Fruit fly (Drosophila melanogaster) whole organism: ENCODE data around the gene CG8870.

Source experiments
- CG8478 ChIP-seq: fragments of >200 bp; optimal IDR thresholded peaks from 2 replicates; lab custom pipeline; 2018; ENCODE audit warnings: inconsistent platforms
- Dll ChIP-seq: fragments of >200 bp; optimal IDR thresholded peaks from 2 replicates; lab custom pipeline; 2017
- EcR ChIP-seq, 2 experiments: fragments of >200 bp; optimal IDR thresholded peaks; 2 replicates each; lab custom pipeline; 2017; ENCODE audit warnings: missing biosample characterization in 2 of 2, missing genetic modification characterization in 2 of 2, missing genetic modification reagents in 2 of 2
- pan ChIP-seq: fragments of >200 bp; optimal IDR thresholded peaks from 2 replicates; lab custom pipeline; 2017
- psq ChIP-seq: fragments of >200 bp; optimal IDR thresholded peaks from 2 replicates; lab custom pipeline; 2017
- usp ChIP-seq: fragments of >200 bp; optimal IDR thresholded peaks from 2 replicates; lab custom pipeline; 2017; ENCODE audit warnings: missing biosample characterization, missing genetic modification characterization, mixed read lengths

Gene CG8870

dm6 chr3R:13397040-13397439 lies 17.4 kb downstream of the CG8870 start, which contains the start of gene CG14374:
Gene CG14374 (minus strand): TSS chr3R:13397140.
- TF ChIP-seq pan (lab: Kevin White, UChicago) = no peak
- no peak for TF ChIP-seq psq (lab: Kevin White, UChicago)
- TF ChIP-seq EcR (GFP tag; optimal IDR thresholded peaks at IDR 0.05; lab: Kevin White, UChicago) = no peak
- no peak for TF ChIP-seq Dll (lab: Kevin White, UChicago)
- no peak for TF ChIP-seq CG8478 (lab: Kevin White, UChicago)
- no peak for TF ChIP-seq usp (GFP tag; lab: Kevin White, UChicago)

dm6 chr3R:13397535-13397934 lies 17.9 kb downstream of the CG8870 start, which contains the start of gene CG14377:
Gene CG14377 (plus strand): TSS chr3R:13397835.
- TF ChIP-seq psq (lab: Kevin White, UChicago) (no peak), CG8478 (lab: Kevin White, UChicago) (no peak), usp (GFP tag; lab: Kevin White, UChicago) (no peak), EcR (GFP tag; optimal IDR thresholded peaks at IDR 0.05; lab: Kevin White, UChicago) (no peak), Dll (lab: Kevin White, UChicago) (no peak), pan (lab: Kevin White, UChicago) (no peak)

- TF ChIP-seq EcR (GFP tag; optimal IDR thresholded peaks at IDR 0.05; lab: Kevin White, UChicago) = peak in 1 of 2 experiments; percentile 75
- TF ChIP-seq usp (GFP tag; lab: Kevin White, UChicago) = no peak
These were observed 21.5 kb downstream of the CG8870 start for dm6 chr3R:13400902-13401721.

dm6 chr3R:13401722-13402296 lies 22.2 kb downstream of the CG8870 start, which contains the start of gene GILT1:
Gene GILT1 (minus strand): TSS chr3R:13401862.
- TF ChIP-seq EcR (GFP tag; optimal IDR thresholded peaks at IDR 0.05; lab: Kevin White, UChicago) (no peak), usp (GFP tag; lab: Kevin White, UChicago) (no peak), CG8478 (lab: Kevin White, UChicago) (no peak), psq (lab: Kevin White, UChicago) (no peak)

- TF ChIP-seq Dll (lab: Kevin White, UChicago) = no peak
- no peak for TF ChIP-seq usp (GFP tag; lab: Kevin White, UChicago)
- no peak for TF ChIP-seq psq (lab: Kevin White, UChicago)
- no peak for TF ChIP-seq pan (lab: Kevin White, UChicago)
- TF ChIP-seq CG8478 (lab: Kevin White, UChicago) = no peak
- TF ChIP-seq EcR (GFP tag; optimal IDR thresholded peaks at IDR 0.05; lab: Kevin White, UChicago) = no peak
These were observed 23.4 kb downstream of the CG8870 start, which contains the start of gene Dpm3 for dm6 chr3R:13403032-13403459. Gene Dpm3 (minus strand): TSS chr3R:13403051.

dm6 chr3R:13404841-13405441 lies 25.3 kb downstream of the CG8870 start, which contains the start of gene yellow-e3:
Gene yellow-e3 (minus strand): TSS chr3R:13404870.
- TF ChIP-seq CG8478 (lab: Kevin White, UChicago) (no peak), EcR (GFP tag; optimal IDR thresholded peaks at IDR 0.05; lab: Kevin White, UChicago) (no peak), Dll (lab: Kevin White, UChicago) (no peak), usp (GFP tag; lab: Kevin White, UChicago) (no peak), psq (lab: Kevin White, UChicago) (no peak)

dm6 chr3R:13406898-13407297 lies 27.3 kb downstream of the CG8870 start, which contains the start of gene yellow-e2:
Gene yellow-e2 (minus strand): TSS chr3R:13406998.
- no peak for TF ChIP-seq Dll (lab: Kevin White, UChicago)
- TF ChIP-seq usp (GFP tag; lab: Kevin White, UChicago) = no peak
- no peak for TF ChIP-seq CG8478 (lab: Kevin White, UChicago)
- TF ChIP-seq EcR (GFP tag; optimal IDR thresholded peaks at IDR 0.05; lab: Kevin White, UChicago) = no peak
- no peak for TF ChIP-seq psq (lab: Kevin White, UChicago)
- no peak for TF ChIP-seq pan (lab: Kevin White, UChicago)

dm6 chr3R:13412704-13413103 lies 33.1 kb downstream of the CG8870 start:
- TF ChIP-seq usp (GFP tag; lab: Kevin White, UChicago) = no peak
- TF ChIP-seq pan (lab: Kevin White, UChicago) = no peak
- TF ChIP-seq EcR (GFP tag; optimal IDR thresholded peaks at IDR 0.05; lab: Kevin White, UChicago) = no peak
- no peak for TF ChIP-seq CG8478 (lab: Kevin White, UChicago)
- TF ChIP-seq Dll (lab: Kevin White, UChicago) = no peak
- no peak for TF ChIP-seq psq (lab: Kevin White, UChicago)

dm6 chr3R:13415186-13415585 lies 35.5 kb downstream of the CG8870 start, which contains the start of gene yellow-e:
Gene yellow-e (minus strand): TSS chr3R:13415286.
- TF ChIP-seq usp (GFP tag; lab: Kevin White, UChicago) = no peak
- TF ChIP-seq Dll (lab: Kevin White, UChicago) = no peak
- no peak for TF ChIP-seq pan (lab: Kevin White, UChicago)
- TF ChIP-seq EcR (GFP tag; optimal IDR thresholded peaks at IDR 0.05; lab: Kevin White, UChicago) = no peak
- TF ChIP-seq psq (lab: Kevin White, UChicago) = no peak
- TF ChIP-seq CG8478 (lab: Kevin White, UChicago) = no peak

- TF ChIP-seq usp (GFP tag; lab: Kevin White, UChicago) (no peak), pan (lab: Kevin White, UChicago) (no peak), EcR (GFP tag; optimal IDR thresholded peaks at IDR 0.05; lab: Kevin White, UChicago) (no peak), CG8478 (lab: Kevin White, UChicago) (no peak), Dll (lab: Kevin White, UChicago) (no peak)
These were observed 37.5 kb downstream of the CG8870 start for dm6 chr3R:13417067-13417595.
